Fruit fly (Drosophila melanogaster): ENCODE measurements around the gene CG31140.

Gene CG31140

DNA sequence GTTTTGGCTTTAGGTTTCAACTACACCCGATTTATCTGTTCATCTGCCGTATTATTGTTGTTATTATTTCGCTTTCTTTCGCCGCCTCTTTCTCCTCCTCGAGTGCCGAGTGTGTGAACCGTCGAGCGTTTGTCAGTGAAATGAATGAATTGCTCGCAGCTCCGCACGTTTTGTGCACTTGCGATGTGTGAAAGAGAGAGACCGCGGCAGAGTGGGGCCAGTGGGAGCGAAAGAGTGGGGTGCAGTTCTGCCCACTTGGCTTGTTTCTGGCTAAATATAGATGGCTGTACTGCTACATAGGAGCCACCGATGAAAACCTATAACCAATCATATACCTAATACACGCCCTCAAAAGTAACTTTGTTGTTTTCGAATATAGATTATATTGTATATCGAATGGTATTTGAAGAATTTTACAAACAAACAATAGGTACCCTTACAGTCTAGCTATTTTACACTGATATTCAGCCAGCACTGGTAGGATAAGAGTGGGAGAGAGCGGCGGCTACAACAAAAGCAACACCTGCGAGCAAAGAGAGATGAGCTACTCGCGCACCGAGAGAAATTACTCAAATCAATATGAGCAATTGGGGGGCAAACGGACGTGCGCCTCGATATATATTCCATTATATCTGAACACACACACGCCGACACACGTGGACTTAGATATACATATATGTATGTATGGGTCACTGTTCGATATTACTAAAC lies 43.6 kb downstream of the CG31140 start (continued):
- TF ChIP-seq so (GFP tag; IDR thresholded peaks at IDR 0.05) (peak; percentile 17; the same call in 1 of the 3 replicates), jumu (GFP tag; optimal IDR thresholded peaks at IDR 0.05) (no peak), Ets97D (GFP tag; optimal IDR thresholded peaks at IDR 0.05) (no peak), corto (GFP tag; optimal IDR thresholded peaks at IDR 0.05) (no peak), CG18262 (tag; optimal IDR thresholded peaks at IDR 0.05) (no peak), caup (GFP tag; optimal IDR thresholded peaks at IDR 0.05; ENCODE audit: severe bottlenecking) (no peak), CG3065 (GFP tag; optimal IDR thresholded peaks at IDR 0.05) (no peak), CG17359 (tag; optimal IDR thresholded peaks at IDR 0.05) (no peak), CG12155 (GFP tag; optimal IDR thresholded peaks at IDR 0.05) (no peak), CG6175 (GFP tag; IDR thresholded peaks at IDR 0.05) (no peak), CG2129 (GFP tag; IDR thresholded peaks at IDR 0.05; ENCODE audit: partially characterized antibody) (no peak), cg (GFP tag; optimal IDR thresholded peaks at IDR 0.05) (peak; percentile 34), CG33557 (GFP tag; optimal IDR thresholded peaks at IDR 0.05) (no peak), Mad (GFP tag; optimal IDR thresholded peaks at IDR 0.05) (no peak), nerfin-1 (tag; optimal IDR thresholded peaks at IDR 0.05) (no peak), CG10147 (GFP tag; optimal IDR thresholded peaks at IDR 0.05) (no peak), GATAe (GFP tag; conservative IDR thresholded peaks at IDR 0.05) (no peak), CG6689 (GFP tag; IDR thresholded peaks at IDR 0.05) (no peak), pzg (GFP tag; optimal IDR thresholded peaks at IDR 0.05) (no peak), CTCF (GFP tag; optimal IDR thresholded peaks at IDR 0.05) (no peak), CG15479 (GFP tag; optimal IDR thresholded peaks at IDR 0.05) (no peak), sima (GFP tag; optimal IDR thresholded peaks at IDR 0.05) (no peak), Dll (GFP tag; IDR thresholded peaks at IDR 0.05; ENCODE audit: partially characterized antibody) (no peak), CG12236 (GFP tag; optimal IDR thresholded peaks at IDR 0.05) (no peak), YL-1 (GFP tag; optimal IDR thresholded peaks at IDR 0.05) (peak; percentile 13), CG10274 (GFP tag; optimal IDR thresholded peaks at IDR 0.05) (no peak), CG3847 (GFP tag; IDR thresholded peaks at IDR 0.05) (no peak), gsb (GFP tag; IDR thresholded peaks at IDR 0.05) (no peak), gfzf (GFP tag; optimal IDR thresholded peaks at IDR 0.05) (no peak), hth (optimal IDR thresholded peaks at IDR 0.05) (no peak), eyg (GFP tag; optimal IDR thresholded peaks at IDR 0.05) (no peak), CG7839 (tag; optimal IDR thresholded peaks at IDR 0.05) (peak; percentile 3), Ssrp (tag; optimal IDR thresholded peaks at IDR 0.05) (no peak), CG17829 (tag; optimal IDR thresholded peaks at IDR 0.05) (peak; percentile 0), Sox100B (GFP tag; optimal IDR thresholded peaks at IDR 0.05) (peak; percentile 7), CG4854 (GFP tag; optimal IDR thresholded peaks at IDR 0.05) (no peak), BEAF-32 (GFP tag; optimal IDR thresholded peaks at IDR 0.05) (no peak), CG3995 (GFP tag; optimal IDR thresholded peaks at IDR 0.05) (no peak), zfh1 (GFP tag; IDR thresholded peaks at IDR 0.05) (no peak), Hand (GFP tag; optimal IDR thresholded peaks at IDR 0.05) (no peak), H15 (GFP tag; IDR thresholded peaks at IDR 0.05) (no peak), CG11696 (GFP tag; IDR thresholded peaks at IDR 0.05) (no peak), CG2120 (GFP tag; optimal IDR thresholded peaks at IDR 0.05) (peak; percentile 42), CG13775 (GFP tag; optimal IDR thresholded peaks at IDR 0.05) (no peak), Atf3 (GFP tag; optimal IDR thresholded peaks at IDR 0.05) (no peak), Atf6 (GFP tag; IDR thresholded peaks at IDR 0.05) (0 out of 2 replicates have a peak, but pooled peaks have one; percentile 29), pnt (GFP tag; optimal IDR thresholded peaks at IDR 0.05) (no peak), Hr78 (GFP tag; optimal IDR thresholded peaks at IDR 0.05) (no peak), HHEX (GFP tag; optimal IDR thresholded peaks at IDR 0.05) (peak; percentile 32), CG6254 (GFP tag; optimal IDR thresholded peaks at IDR 0.05) (no peak)

Measured in whole organism, embryonic.